Fruit fly (Drosophila melanogaster): ENCODE data around the gene wkd.

The wkd gene

dm6 chr3R:11617363-11617762 lies 36.0 kb downstream of the wkd start (continued):
- TF ChIP-seq gsb (GFP tag; IDR thresholded peaks at IDR 0.05) (no peak), abd-A (tag; optimal IDR thresholded peaks at IDR 0.05) (no peak), CG7839 (tag; optimal IDR thresholded peaks at IDR 0.05) (peak; percentile 55), bbx (GFP tag; IDR thresholded peaks at IDR 0.05; ENCODE audit: partially characterized antibody) (no peak), Fer2 (tag; optimal IDR thresholded peaks at IDR 0.05) (no peak), CG6683 (GFP tag; optimal IDR thresholded peaks at IDR 0.05) (no peak), crc (GFP tag; optimal IDR thresholded peaks at IDR 0.05) (no peak), danr (GFP tag; IDR thresholded peaks at IDR 0.05) (no peak), trem (tag; optimal IDR thresholded peaks at IDR 0.05) (peak; percentile 48), Awh (GFP tag; IDR thresholded peaks at IDR 0.05) (no peak), CG11093 (GFP tag; IDR thresholded peaks at IDR 0.05) (no peak), Elba2 (GFP tag; optimal IDR thresholded peaks at IDR 0.05) (no peak), CG34376 (GFP tag; optimal IDR thresholded peaks at IDR 0.05) (no peak), phol (tag; optimal IDR thresholded peaks at IDR 0.05) (peak; percentile 65), emc (GFP tag; optimal IDR thresholded peaks at IDR 0.05) (no peak), ase (GFP tag; IDR thresholded peaks at IDR 0.05) (no peak), stc (GFP tag; IDR thresholded peaks at IDR 0.05) (no peak), CG14965 (GFP tag; optimal IDR thresholded peaks at IDR 0.05; ENCODE audit: borderline replicate concordance) (no peak), CG8388 (GFP tag; optimal IDR thresholded peaks at IDR 0.05) (peak; percentile 55), Six4 (GFP tag; optimal IDR thresholded peaks at IDR 0.05) (peak; percentile 38), lola (GFP tag; optimal IDR thresholded peaks at IDR 0.05) (peak in 1 of 3 experiments; percentile 81), CG1233 (GFP tag; optimal IDR thresholded peaks at IDR 0.05) (peak; percentile 25), Myb (GFP tag; optimal IDR thresholded peaks at IDR 0.05) (no peak), bcd (GFP tag; optimal IDR thresholded peaks at IDR 0.05) (peak; percentile 17), Ravus (GFP tag; IDR thresholded peaks at IDR 0.05) (no peak), Camta (GFP tag; optimal IDR thresholded peaks at IDR 0.05) (peak; percentile 5), CG31388 (GFP tag; optimal IDR thresholded peaks at IDR 0.05) (no peak), CG1024 (GFP tag; IDR thresholded peaks at IDR 0.05) (no peak), CG3847 (GFP tag; IDR thresholded peaks at IDR 0.05) (no peak), lilli (GFP tag; optimal IDR thresholded peaks at IDR 0.05) (peak; percentile 25), CG4820 (GFP tag; optimal IDR thresholded peaks at IDR 0.05) (peak; percentile 44), D19B (GFP tag; optimal IDR thresholded peaks at IDR 0.05) (no peak), mam (GFP tag; optimal IDR thresholded peaks at IDR 0.05) (no peak), CG15479 (GFP tag; optimal IDR thresholded peaks at IDR 0.05) (no peak), nerfin-1 (tag; optimal IDR thresholded peaks at IDR 0.05) (peak; percentile 17), CG12236 (GFP tag; optimal IDR thresholded peaks at IDR 0.05) (peak; percentile 29), CG11085 (GFP tag; IDR thresholded peaks at IDR 0.05) (no peak), CG18011 (GFP tag; optimal IDR thresholded peaks at IDR 0.05) (no peak), sc (optimal IDR thresholded peaks at IDR 0.05) (no peak), sc (GFP tag; optimal IDR thresholded peaks at IDR 0.05) (no peak), CG6854 (GFP tag; optimal IDR thresholded peaks at IDR 0.05) (no peak), CG10274 (GFP tag; optimal IDR thresholded peaks at IDR 0.05) (no peak), CG12104 (GFP tag; optimal IDR thresholded peaks at IDR 0.05) (no peak), CG18599 (GFP tag; optimal IDR thresholded peaks at IDR 0.05) (no peak), CG8924 (tag; optimal IDR thresholded peaks at IDR 0.05) (peak; percentile 46), ttk (GFP tag; IDR thresholded peaks at IDR 0.05) (no peak), CG15269 (tag; optimal IDR thresholded peaks at IDR 0.05) (no peak), CG8290 (GFP tag; optimal IDR thresholded peaks at IDR 0.05) (no peak), CG8290 (tag; optimal IDR thresholded peaks at IDR 0.05) (no peak), chn (GFP tag; optimal IDR thresholded peaks at IDR 0.05) (no peak), CG4707 (GFP tag; optimal IDR thresholded peaks at IDR 0.05) (no peak), ato (GFP tag; IDR thresholded peaks at IDR 0.05; ENCODE audit: partially characterized antibody) (no peak)

Data from whole organism, embryonic.